Fruit fly (Drosophila melanogaster) whole organism, embryonic: ENCODE measurements around the gene CG17177.

ENCODE experiments used
- B-H1 ChIP-seq: fragments of 200-800 bp; sonication (Bioruptor generic); IDR thresholded peaks from 3 replicates; pipeline ENCODE4 v1.3.6; 2022; ENCODE audit warnings: missing biosample characterization, missing genetic modification characterization
- BtbVII ChIP-seq: fragments of 200-800 bp; sonication (Bioruptor generic); optimal IDR thresholded peaks from 3 replicates; lab custom pipeline; 2017; ENCODE audit warnings: missing biosample characterization, mild to moderate bottlenecking, missing genetic modification characterization
- C15 ChIP-seq: fragments of 200-800 bp; sonication (Bioruptor generic); IDR thresholded peaks from 3 replicates; pipeline ENCODE4 v1.3.6; 2022; ENCODE audit warnings: missing biosample characterization, missing genetic modification characterization
- CG3726 ChIP-seq: fragments of 200-800 bp; sonication (Bioruptor generic); IDR thresholded peaks from 3 replicates; pipeline ENCODE4, ENCODE4 v1.3.6; 2022; ENCODE audit warnings: missing biosample characterization, missing genetic modification characterization
- NFAT ChIP-seq: fragments of 200-800 bp; sonication (Bioruptor generic); IDR thresholded peaks from 2 replicates; pipeline ENCODE4 v1.3.6; 2022; ENCODE audit warnings: missing biosample characterization, missing genetic modification characterization
- fd3F ChIP-seq: fragments of 200-800 bp; sonication (Bioruptor generic); optimal IDR thresholded peaks from 2 replicates; lab custom pipeline; 2018; ENCODE audit warnings: missing biosample characterization, mild to moderate bottlenecking, missing genetic modification characterization, moderate library complexity
- sob ChIP-seq: fragments of 200-800 bp; sonication (Bioruptor generic); IDR thresholded peaks from 2 replicates; pipeline ENCODE4 v1.3.6; 2022; ENCODE audit warnings: missing biosample characterization, missing genetic modification characterization
- twi ChIP-seq: fragments of 200-800 bp; optimal IDR thresholded peaks from 2 replicates; lab custom pipeline; 2019; ENCODE audit warnings: missing biosample characterization, mild to moderate bottlenecking, missing genetic modification characterization, moderate library complexity

DNA sequence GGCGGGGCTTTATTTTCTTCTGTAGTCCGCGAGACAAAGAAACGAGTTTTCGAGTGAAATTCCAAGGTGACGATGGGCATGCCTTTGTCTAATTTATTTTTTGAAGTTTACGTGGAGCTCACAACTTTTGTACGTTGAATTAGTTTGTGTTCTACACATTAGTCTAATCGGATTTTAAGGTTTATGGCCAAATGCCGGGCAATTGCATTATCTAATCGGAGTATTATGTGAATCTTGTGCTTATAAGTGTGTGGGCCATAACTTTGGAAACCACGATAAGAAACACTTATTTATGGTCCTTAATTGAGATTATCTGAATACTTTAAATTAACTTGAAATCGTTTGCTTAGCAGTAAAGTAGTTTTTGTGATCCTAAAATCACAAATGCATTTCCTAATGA is 11.3 kb upstream of the CG17177 start:
- TF ChIP-seq C15 (GFP tag; lab: Robert Waterston, UW) (no peak), fd3F (GFP tag; lab: Kevin White, UChicago) (no peak), CG3726 (GFP tag; lab: Robert Waterston, UW) (no peak), B-H1 (GFP tag; lab: Robert Waterston, UW) (no peak), BtbVII (no peak), sob (GFP tag; lab: Robert Waterston, UW) (no peak), twi (tag; lab: Kevin White, UChicago) (no peak), NFAT (no peak)
